Worm (Caenorhabditis elegans) whole organism, L4 larva: ENCODE measurements around the gene kcc-2.
"Not testable (repeated sequence)": the region's sequence is repeated elsewhere in the genome, so short reads cannot be mapped to it uniquely, and the experiment has no call there.

ENCODE experiments used
- ZK546.5 ChIP-seq, 2 experiments: sonication (generic microtip); optimal IDR thresholded peaks; 2 replicates each; lab custom pipeline; 2017; ENCODE audit warnings: missing biosample characterization in 2 of 2, missing genetic modification characterization in 2 of 2
- daf-8 ChIP-seq: fragments of 200-800 bp; sonication (Bioruptor generic); IDR thresholded peaks from 2 replicates; pipeline ENCODE4 v1.3.6; 2022; ENCODE audit warnings: missing genetic modification characterization, missing compliant biosample characterization
- dve-1 ChIP-seq: sonication (generic microtip); optimal IDR thresholded peaks from 2 replicates; lab custom pipeline; 2017; ENCODE audit warnings: antibody characterized with exemption, mild to moderate bottlenecking, missing genetic modification characterization, missing compliant biosample characterization; ENCODE audit not compliant: insufficient read depth
- hlh-30 ChIP-seq: sonication (generic microtip); optimal IDR thresholded peaks from 2 replicates; lab custom pipeline; 2017; ENCODE audit warnings: antibody characterized with exemption, mild to moderate bottlenecking, missing genetic modification characterization, missing compliant biosample characterization; ENCODE audit not compliant: insufficient read depth
- madf-5 ChIP-seq, 2 experiments: fragments of 200-800 bp; sonication (Bioruptor generic); IDR thresholded peaks; 2 replicates each; pipeline ENCODE4 v1.3.6; 2022; ENCODE audit warnings: missing compliant biosample characterization in 2 of 2, missing genetic modification characterization in 2 of 2
- nhr-77 ChIP-seq: fragments of 150-350 bp; optimal IDR thresholded peaks from 2 replicates; lab custom pipeline; 2014; ENCODE audit warnings: missing biosample characterization, missing genetic modification characterization
- pha-4 ChIP-seq, 2 experiments: fragments of 150-350 bp in 1 of 2; fragments of 200-800 bp in 1 of 2; sonication (Bioruptor generic) in 1 of 2; IDR thresholded peaks in 1 of 2; optimal IDR thresholded peaks in 1 of 2; 2 replicates each; pipeline versions ENCODE4 v1.3.6 to Lab custom; 2014 to 2022; ENCODE audit warnings: missing genetic modification characterization in 2 of 2, missing genetic modification reagents in 2 of 2, missing biosample characterization in 1 of 2, missing compliant biosample characterization in 1 of 2
- snpc-1.2 ChIP-seq: fragments of 200-800 bp; sonication (Bioruptor generic); IDR thresholded peaks from 2 replicates; pipeline ENCODE4 v1.3.6; 2022; ENCODE audit warnings: missing genetic modification reagents, missing genetic modification characterization, missing compliant biosample characterization
- ztf-7 ChIP-seq: fragments of 150-350 bp; optimal IDR thresholded peaks from 2 replicates; lab custom pipeline; 2014; ENCODE audit warnings: missing biosample characterization, missing genetic modification characterization

DNA sequence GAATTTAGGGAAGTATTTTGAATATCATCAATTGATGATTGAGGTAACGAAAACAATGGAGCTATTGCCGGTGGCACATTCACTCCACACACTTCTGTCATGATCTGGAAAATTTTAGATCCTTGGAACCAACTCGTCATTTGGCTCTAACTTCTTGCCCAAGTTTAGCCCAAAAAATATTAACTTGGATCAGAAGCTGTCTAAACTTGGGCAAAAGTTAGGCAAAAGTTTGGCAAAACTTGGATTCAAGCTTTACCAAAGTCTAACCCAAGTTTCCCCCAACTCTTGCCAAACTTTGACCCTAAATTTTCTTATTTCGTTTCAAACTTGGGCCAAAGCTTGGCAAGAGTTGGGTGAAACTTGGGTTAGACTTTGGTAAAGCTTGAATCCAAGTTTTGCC, 7.2 kb upstream of the kcc-2 start, which contains the start of gene pqn-22:
- not testable (repeated sequence) for TF ChIP-seq hlh-30; dve-1 (tag; lab: Kevin White, UChicago); ztf-7; pha-4 (GFP tag; IDR thresholded peaks at IDR 0.05; lab: Robert Waterston, UW); pha-4 (tag; optimal IDR thresholded peaks at IDR 0.05; lab: Kevin White, UChicago); ZK546.5 (tag; optimal IDR thresholded peaks at IDR 0.05; lab: Kevin White, UChicago); madf-5 (GFP tag; IDR thresholded peaks at IDR 0.05; lab: Robert Waterston, UW); daf-8 (GFP tag; lab: Robert Waterston, UW); nhr-77 (tag; lab: Kevin White, UChicago); snpc-1.2 (GFP tag; lab: Robert Waterston, UW)
